Fruit fly (Drosophila melanogaster) whole organism, embryonic: Measurements from ENCODE around the gene CG46309.
A peak's percentile ranks its signal among the peaks of the same experiment; 100 is the strongest.

Experiments used
- Adf1 ChIP-seq: fragments of 200-800 bp; sonication (Bioruptor generic); IDR thresholded peaks from 2 replicates; pipeline ENCODE4 v1.3.6; 2022; ENCODE audit warnings: missing biosample characterization, missing genetic modification characterization
- B-H1 ChIP-seq: fragments of 200-800 bp; sonication (Bioruptor generic); IDR thresholded peaks from 3 replicates; pipeline ENCODE4 v1.3.6; 2022; ENCODE audit warnings: missing biosample characterization, missing genetic modification characterization
- CG10321 ChIP-seq: fragments of 200-800 bp; sonication (Bioruptor generic); IDR thresholded peaks from 2 replicates; pipeline ENCODE4 v1.3.6; 2022; ENCODE audit warnings: missing biosample characterization, missing genetic modification characterization
- CG11456 ChIP-seq: fragments of 200-800 bp; sonication (Bioruptor generic); IDR thresholded peaks from 3 replicates; pipeline ENCODE4 v1.3.6; 2022; ENCODE audit warnings: missing biosample characterization, missing genetic modification characterization
- CG11695 ChIP-seq: fragments of 200-800 bp; sonication (Bioruptor generic); IDR thresholded peaks from 3 replicates; pipeline ENCODE4 v1.3.6; 2022; ENCODE audit warnings: missing biosample characterization, missing genetic modification characterization
- CG12219 ChIP-seq: fragments of 200-800 bp; sonication (Bioruptor generic); optimal IDR thresholded peaks from 3 replicates; lab custom pipeline; 2018; ENCODE audit warnings: missing biosample characterization, mild to moderate bottlenecking, missing genetic modification characterization
- CG12299 ChIP-seq: fragments of 200-800 bp; sonication (Bioruptor generic); optimal IDR thresholded peaks from 2 replicates; lab custom pipeline; 2018; ENCODE audit warnings: missing biosample characterization, mild to moderate bottlenecking, missing genetic modification characterization
- CG13287 ChIP-seq: fragments of 200-800 bp; sonication (Bioruptor generic); IDR thresholded peaks from 2 replicates; pipeline ENCODE4 v1.3.6; 2022; ENCODE audit warnings: missing biosample characterization, missing genetic modification characterization; ENCODE audit not compliant: partially characterized antibody
- CG13624 ChIP-seq: fragments of 200-800 bp; sonication (Bioruptor generic); optimal IDR thresholded peaks from 2 replicates; lab custom pipeline; 2016; ENCODE audit warnings: missing biosample characterization, missing genetic modification characterization
- CG13894 ChIP-seq: fragments of 200-800 bp; sonication (Bioruptor generic); optimal IDR thresholded peaks from 3 replicates; lab custom pipeline; 2018; ENCODE audit warnings: missing biosample characterization, mild to moderate bottlenecking, missing genetic modification characterization, moderate library complexity
- CG14965 ChIP-seq: fragments of 200-800 bp; sonication (Bioruptor generic); optimal IDR thresholded peaks from 2 replicates; lab custom pipeline; 2016; ENCODE audit warnings: missing biosample characterization, missing genetic modification characterization, borderline replicate concordance
- CG16815 ChIP-seq: fragments of 200-800 bp; sonication (Bioruptor generic); optimal IDR thresholded peaks from 3 replicates; lab custom pipeline; 2017; ENCODE audit warnings: missing biosample characterization, mild to moderate bottlenecking, missing genetic modification characterization
- CG17802 ChIP-seq: fragments of 200-800 bp; sonication (Bioruptor generic); optimal IDR thresholded peaks from 2 replicates; lab custom pipeline; 2018; ENCODE audit warnings: missing biosample characterization, mild to moderate bottlenecking, missing genetic modification characterization, moderate library complexity
- CG2199 ChIP-seq: fragments of 200-800 bp; sonication (Bioruptor generic); IDR thresholded peaks from 3 replicates; pipeline ENCODE4 v1.3.6; 2022; ENCODE audit warnings: missing biosample characterization, missing genetic modification characterization
- CG4328 ChIP-seq: fragments of 200-800 bp; sonication (Bioruptor generic); optimal IDR thresholded peaks from 3 replicates; lab custom pipeline; 2017; ENCODE audit warnings: missing biosample characterization, missing genetic modification reagents, missing genetic modification characterization
- CG4404 ChIP-seq: fragments of 200-800 bp; sonication (Bioruptor generic); IDR thresholded peaks from 2 replicates; pipeline ENCODE4 v1.3.6; 2022; ENCODE audit warnings: missing biosample characterization, missing genetic modification characterization
- CG6175 ChIP-seq: fragments of 200-800 bp; sonication (Bioruptor generic); IDR thresholded peaks from 3 replicates; pipeline ENCODE4 v1.3.6; 2022; ENCODE audit warnings: missing biosample characterization, missing genetic modification characterization
- CG6813 ChIP-seq: fragments of 200-800 bp; sonication (Bioruptor generic); optimal IDR thresholded peaks from 2 replicates; lab custom pipeline; 2017; ENCODE audit warnings: missing biosample characterization, missing genetic modification characterization, mild to moderate bottlenecking, moderate library complexity, missing genetic modification reagents
- CG7271 ChIP-seq: fragments of 200-800 bp; sonication (Bioruptor generic); optimal IDR thresholded peaks from 2 replicates; lab custom pipeline; 2018; ENCODE audit warnings: missing biosample characterization, mild to moderate bottlenecking, missing genetic modification characterization, moderate library complexity
- CG8281 ChIP-seq: fragments of 200-800 bp; sonication (Bioruptor generic); optimal IDR thresholded peaks from 2 replicates; lab custom pipeline; 2018; ENCODE audit warnings: missing biosample characterization, mild to moderate bottlenecking, missing genetic modification characterization, moderate library complexity
- Dbx ChIP-seq: fragments of 200-800 bp; sonication (Bioruptor generic); IDR thresholded peaks from 3 replicates; pipeline ENCODE4 v1.3.6; 2022; ENCODE audit warnings: missing biosample characterization, missing genetic modification characterization
- Deaf1 ChIP-seq: fragments of 200-800 bp; optimal IDR thresholded peaks from 3 replicates; lab custom pipeline; 2019; ENCODE audit warnings: missing biosample characterization, mild to moderate bottlenecking, missing genetic modification characterization, moderate library complexity
- Dek ChIP-seq: fragments of 200-800 bp; sonication (Bioruptor generic); optimal IDR thresholded peaks from 3 replicates; lab custom pipeline; 2019; ENCODE audit warnings: missing biosample characterization, mild to moderate bottlenecking, missing genetic modification characterization, moderate library complexity
- Dip2 ChIP-seq: fragments of 200-800 bp; sonication (Bioruptor generic); IDR thresholded peaks from 2 replicates; pipeline ENCODE4 v1.3.6; 2022; ENCODE audit warnings: missing biosample characterization, missing genetic modification characterization
- Dref ChIP-seq: fragments of 200-800 bp; sonication (Bioruptor generic); IDR thresholded peaks from 2 replicates; pipeline ENCODE4 v1.3.6; 2022; ENCODE audit warnings: missing biosample characterization, missing genetic modification characterization
- Jarid2 ChIP-seq: fragments of 200-800 bp; sonication (Bioruptor generic); optimal IDR thresholded peaks from 3 replicates; lab custom pipeline; 2017; ENCODE audit warnings: mild to moderate bottlenecking, missing biosample characterization, missing genetic modification reagents, missing genetic modification characterization
- Max ChIP-seq: fragments of 200-800 bp; sonication (Bioruptor generic); optimal IDR thresholded peaks from 2 replicates; lab custom pipeline; 2016; ENCODE audit warnings: missing biosample characterization, mild to moderate bottlenecking, missing genetic modification characterization
- Trl ChIP-seq, 3 experiments: fragments of >200 bp in 2 of 3; fragments of 200-800 bp in 1 of 3; sonication (Bioruptor generic) in 1 of 3; optimal IDR thresholded peaks; 2 replicates in 1 of 3; 3 replicates in 2 of 3; lab custom pipeline; 2016 to 2017; ENCODE audit warnings: missing biosample characterization in 1 of 3, missing genetic modification characterization in 1 of 3
- amos ChIP-seq: fragments of 200-800 bp; sonication (Bioruptor generic); IDR thresholded peaks from 2 replicates; pipeline ENCODE4 v1.3.6; 2022; ENCODE audit warnings: missing biosample characterization, missing genetic modification characterization; ENCODE audit not compliant: partially characterized antibody
- ap ChIP-seq: fragments of 200-800 bp; sonication (Bioruptor generic); IDR thresholded peaks from 2 replicates; pipeline ENCODE4 v1.3.6; 2022; ENCODE audit warnings: missing biosample characterization, missing genetic modification characterization
- cg ChIP-seq: fragments of 200-800 bp; sonication (Bioruptor generic); optimal IDR thresholded peaks from 3 replicates; lab custom pipeline; 2019; ENCODE audit warnings: missing biosample characterization, mild to moderate bottlenecking, missing genetic modification characterization, moderate library complexity
- chinmo ChIP-seq: fragments of 200-800 bp; sonication (Bioruptor generic); IDR thresholded peaks from 4 replicates; pipeline ENCODE4 v1.3.6; 2022; ENCODE audit warnings: missing biosample characterization, missing genetic modification characterization; ENCODE audit not compliant: partially characterized antibody
- crp ChIP-seq, 2 experiments: fragments of 200-800 bp; sonication (Bioruptor generic); optimal IDR thresholded peaks; 2 replicates in 1 of 2; 3 replicates in 1 of 2; lab custom pipeline; 2017; ENCODE audit warnings: missing biosample characterization in 2 of 2, missing genetic modification characterization in 2 of 2, mild to moderate bottlenecking in 1 of 2, moderate library complexity in 1 of 2
- dysf ChIP-seq: fragments of 200-800 bp; sonication (Bioruptor generic); IDR thresholded peaks from 3 replicates; pipeline ENCODE4 v1.3.6; 2022; ENCODE audit warnings: missing biosample characterization, missing genetic modification characterization
- ewg ChIP-seq: fragments of 200-800 bp; sonication (Bioruptor generic); optimal IDR thresholded peaks from 3 replicates; lab custom pipeline; 2017; ENCODE audit warnings: mild to moderate bottlenecking, missing biosample characterization, missing genetic modification reagents, missing genetic modification characterization
- h ChIP-seq: fragments of >200 bp; optimal IDR thresholded peaks from 2 replicates; lab custom pipeline; 2017
- insv ChIP-seq, 2 experiments: fragments of 200-800 bp; sonication (Bioruptor generic); optimal IDR thresholded peaks; 3 replicates each; lab custom pipeline; 2016 to 2018; ENCODE audit warnings: missing biosample characterization in 2 of 2, missing genetic modification characterization in 2 of 2
- jing ChIP-seq: fragments of 200-800 bp; sonication (Bioruptor generic); optimal IDR thresholded peaks from 2 replicates; lab custom pipeline; 2018; ENCODE audit warnings: missing biosample characterization, mild to moderate bottlenecking, missing genetic modification characterization
- lbe ChIP-seq: fragments of 200-800 bp; sonication (Bioruptor generic); optimal IDR thresholded peaks from 2 replicates; lab custom pipeline; 2016; ENCODE audit warnings: missing biosample characterization, mild to moderate bottlenecking, missing genetic modification characterization
- lola ChIP-seq, 3 experiments: fragments of >200 bp in 2 of 3; fragments of 200-800 bp in 1 of 3; sonication (Bioruptor generic) in 1 of 3; optimal IDR thresholded peaks; 2 replicates each; lab custom pipeline; 2017 to 2019; ENCODE audit warnings: missing biosample characterization in 3 of 3, missing genetic modification characterization in 3 of 3, mild to moderate bottlenecking in 1 of 3, moderate library complexity in 1 of 3
- onecut ChIP-seq: fragments of 200-800 bp; sonication (Bioruptor generic); IDR thresholded peaks from 2 replicates; pipeline ENCODE4 v1.3.6; 2022; ENCODE audit warnings: missing biosample characterization, missing genetic modification characterization
- pita ChIP-seq: fragments of 200-800 bp; sonication (Bioruptor generic); optimal IDR thresholded peaks from 2 replicates; lab custom pipeline; 2017; ENCODE audit warnings: missing biosample characterization, mild to moderate bottlenecking, missing genetic modification characterization
- salm ChIP-seq: fragments of 200-800 bp; sonication (Bioruptor generic); optimal IDR thresholded peaks from 2 replicates; lab custom pipeline; 2018; ENCODE audit warnings: missing biosample characterization, mild to moderate bottlenecking, missing genetic modification characterization
- scrt ChIP-seq: fragments of 200-800 bp; sonication (Bioruptor generic); optimal IDR thresholded peaks from 2 replicates; lab custom pipeline; 2018; ENCODE audit warnings: missing biosample characterization, mild to moderate bottlenecking, missing genetic modification characterization, moderate library complexity
- sens ChIP-seq: fragments of 200-800 bp; sonication (Bioruptor generic); peaks from one replicate; lab custom pipeline; 2016; ENCODE audit warnings: missing biosample characterization, missing genetic modification characterization
- tap ChIP-seq: fragments of 200-800 bp; optimal IDR thresholded peaks from 3 replicates; lab custom pipeline; 2019; ENCODE audit warnings: missing biosample characterization, mild to moderate bottlenecking, missing genetic modification characterization, moderate library complexity
- tin ChIP-seq: fragments of 200-800 bp; sonication (Bioruptor generic); optimal IDR thresholded peaks from 3 replicates; lab custom pipeline; 2016; ENCODE audit warnings: missing biosample characterization, missing genetic modification characterization
- wek ChIP-seq: fragments of 200-800 bp; sonication (Bioruptor generic); optimal IDR thresholded peaks from 3 replicates; lab custom pipeline; 2018; ENCODE audit warnings: missing biosample characterization, mild to moderate bottlenecking, missing genetic modification characterization, moderate library complexity

Gene CG46309

dm6 chr2L:16234817-16235216 is 16.8 kb downstream of the CG46309 start (continued):
- TF ChIP-seq salm: no peak
- TF ChIP-seq CG10321 (GFP tag; lab: Robert Waterston, UW): no peak
- TF ChIP-seq insv (GFP tag; optimal IDR thresholded peaks at IDR 0.05; lab: Kevin White, UChicago): no peak
- no peak for TF ChIP-seq B-H1 (GFP tag; lab: Robert Waterston, UW)
- TF ChIP-seq wek (GFP tag; lab: Kevin White, UChicago): no peak
- no peak for TF ChIP-seq lbe (GFP tag; lab: Kevin White, UChicago)
- peak in 1 of 2 experiments; percentile 72 for TF ChIP-seq crp (GFP tag; optimal IDR thresholded peaks at IDR 0.05; lab: Kevin White, UChicago)
- TF ChIP-seq, all 482 proteins: peak for 9

dm6 chr2L:16231265-16231664 is 20.3 kb downstream of the CG46309 start, which contains the start of gene Ca-Ma2d:
Gene Ca-Ma2d (plus strand): TSS chr2L:16231475.
- TF ChIP-seq CG17802 (tag; lab: Kevin White, UChicago): no peak
- peak; percentile 79 for TF ChIP-seq cg
- TF ChIP-seq amos (GFP tag; lab: Robert Waterston, UW): peak; percentile 38; the same call in 1 of the 2 replicates
- peak; percentile 17; the same call in 1 of the 2 replicates for TF ChIP-seq CG13287 (GFP tag; lab: Robert Waterston, UW)
- no peak for TF ChIP-seq CG16815 (GFP tag; lab: Kevin White, UChicago)
- TF ChIP-seq sens (GFP tag; lab: Kevin White, UChicago): peak; percentile 5
- peak; percentile 75 for TF ChIP-seq Jarid2 (GFP tag; lab: Kevin White, UChicago)
- TF ChIP-seq lola (GFP tag; optimal IDR thresholded peaks at IDR 0.05; lab: Kevin White, UChicago): no peak
- no peak for TF ChIP-seq tin (GFP tag; lab: Kevin White, UChicago)
- TF ChIP-seq dysf (GFP tag; lab: Robert Waterston, UW): no peak
- TF ChIP-seq CG12219 (GFP tag; lab: Kevin White, UChicago): no peak
- TF ChIP-seq Trl (optimal IDR thresholded peaks at IDR 0.05; lab: Kevin White, UChicago): peak; percentile 72 to 78
- peak; percentile 1 for TF ChIP-seq Trl (GFP tag; optimal IDR thresholded peaks at IDR 0.05; lab: Kevin White, UChicago)
- TF ChIP-seq Dref (GFP tag; lab: Robert Waterston, UW): no peak
- TF ChIP-seq CG11456 (GFP tag; lab: Robert Waterston, UW): 0 out of 3 replicates have a peak, but pooled peaks have one; percentile 41
- TF ChIP-seq Dip2 (GFP tag; lab: Robert Waterston, UW): no peak
- no peak for TF ChIP-seq CG8281 (tag; lab: Kevin White, UChicago)
- TF ChIP-seq ap (GFP tag; lab: Robert Waterston, UW): no peak
- TF ChIP-seq onecut (GFP tag; lab: Robert Waterston, UW): peak; percentile 92
- TF ChIP-seq Dbx: 0 out of 3 replicates have a peak, but pooled peaks have one; percentile 15
- peak; percentile 6 for TF ChIP-seq CG12299 (tag; lab: Kevin White, UChicago)
- TF ChIP-seq Max (GFP tag; lab: Kevin White, UChicago): no peak
- peak; percentile 75 for TF ChIP-seq scrt
- peak in 1 of 2 experiments; percentile 78 for TF ChIP-seq crp (GFP tag; optimal IDR thresholded peaks at IDR 0.05; lab: Kevin White, UChicago)
- TF ChIP-seq h (lab: Kevin White, UChicago): no peak
- TF ChIP-seq jing (GFP tag; lab: Kevin White, UChicago): no peak
- TF ChIP-seq CG2199 (GFP tag; lab: Robert Waterston, UW): peak; percentile 48; the same call in 1 of the 3 replicates
- TF ChIP-seq CG4404 (GFP tag; lab: Robert Waterston, UW): no peak
- peak; percentile 6 for TF ChIP-seq CG13624 (GFP tag; lab: Kevin White, UChicago)
- no peak for TF ChIP-seq CG14965
- TF ChIP-seq ewg (GFP tag; lab: Kevin White, UChicago): peak; percentile 56
- 0 out of 4 replicates have a peak, but pooled peaks have one; percentile 41 for TF ChIP-seq chinmo (GFP tag; lab: Robert Waterston, UW)
- no peak for TF ChIP-seq pita (GFP tag; lab: Kevin White, UChicago)
- no peak for TF ChIP-seq CG4328
- TF ChIP-seq tap (tag; lab: Kevin White, UChicago): no peak
- TF ChIP-seq CG11695 (GFP tag; lab: Robert Waterston, UW): peak; percentile 17; the same call in 1 of the 3 replicates
- TF ChIP-seq Deaf1 (tag; lab: Kevin White, UChicago): peak; percentile 77
- no peak for TF ChIP-seq CG6813 (GFP tag; lab: Kevin White, UChicago)
- TF ChIP-seq Dek: no peak
- TF ChIP-seq CG13894 (tag; lab: Kevin White, UChicago): peak; percentile 24
- no peak for TF ChIP-seq CG6175
- TF ChIP-seq CG7271 (tag; lab: Kevin White, UChicago): no peak
- TF ChIP-seq Adf1 (GFP tag; lab: Robert Waterston, UW): peak; percentile 62; the same call in 1 of the 2 replicates
